Worm (Caenorhabditis elegans): ENCODE measurements around the gene clp-2.

clp-2 gene

ce11 chrIII:4706678-4707077, 2.9 kb upstream of the clp-2 start, which contains the start of gene T04A8.13:
TSS of gene T04A8.13 (plus strand) at chrIII:4706978.
- TF ChIP-seq pes-1 (GFP tag; IDR thresholded peaks at IDR 0.05): no peak

ce11 chrIII:4705207-4705606, 1.4 kb upstream of the clp-2 start, which contains the start of gene pgap-2:
TSS of gene pgap-2 (plus strand) at chrIII:4705507.
- TF ChIP-seq hmg-4 (GFP tag; optimal IDR thresholded peaks at IDR 0.05): no peak
- no peak for TF ChIP-seq tra-4 (tag; optimal IDR thresholded peaks at IDR 0.05)
- TF ChIP-seq hmbx-1 (tag; optimal IDR thresholded peaks at IDR 0.05): no peak

- TF ChIP-seq aly-1 (tag; optimal IDR thresholded peaks at IDR 0.05) (no peak), ceh-36 (tag; optimal IDR thresholded peaks at IDR 0.05) (no peak), hmbx-1 (tag; optimal IDR thresholded peaks at IDR 0.05) (no peak), hnd-1 (tag; optimal IDR thresholded peaks at IDR 0.05) (no peak)
Observed at ce11 chrIII:4699922-4700321, 3.9 kb downstream of the clp-2 start, which contains the start of gene sel-13. TSS of gene sel-13 (minus strand) at chrIII:4700224.

DNA sequence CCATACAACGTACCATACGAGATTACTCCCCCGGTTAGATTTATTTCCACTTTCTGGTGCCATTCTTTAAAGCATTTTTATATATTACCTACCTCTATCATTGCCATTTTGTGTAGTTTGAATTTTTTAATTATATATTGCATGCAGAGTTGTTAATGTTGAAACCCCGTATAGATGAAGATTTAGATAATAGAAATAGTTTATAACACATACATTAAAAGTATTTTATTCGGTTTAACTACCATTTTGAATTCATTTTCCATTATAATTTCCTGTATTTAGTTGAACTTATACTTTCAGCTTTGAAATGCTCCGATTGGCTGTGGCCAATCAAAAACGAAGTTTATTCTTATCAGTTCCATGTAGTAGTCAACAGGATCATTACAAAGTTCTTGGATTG, 6.0 kb downstream of the clp-2 start, which contains the start of gene dnj-18:
dnj-18 (plus strand) TSS at position 301 of the 400 bp plus-strand sequence.
- no peak for TF ChIP-seq hnd-1 (tag; optimal IDR thresholded peaks at IDR 0.05)
- TF ChIP-seq pes-1 (GFP tag; IDR thresholded peaks at IDR 0.05): no peak
- no peak for TF ChIP-seq tra-4 (tag; optimal IDR thresholded peaks at IDR 0.05)
- no peak for TF ChIP-seq ceh-13 (GFP tag; optimal IDR thresholded peaks at IDR 0.05)
- no peak for TF ChIP-seq flt-1 (GFP tag; IDR thresholded peaks at IDR 0.05)
- TF ChIP-seq B0310.2 (tag; optimal IDR thresholded peaks at IDR 0.05): no peak
- no peak for TF ChIP-seq ceh-36 (tag; optimal IDR thresholded peaks at IDR 0.05)
- TF ChIP-seq sea-1 (GFP tag; conservative IDR thresholded peaks at IDR 0.05): no peak
- no peak for TF ChIP-seq ama-1 (optimal IDR thresholded peaks at IDR 0.05)
- no peak for TF ChIP-seq ets-7 (tag; optimal IDR thresholded peaks at IDR 0.05)
- no peak for TF ChIP-seq F13C5.2 (tag; optimal IDR thresholded peaks at IDR 0.05)
- TF ChIP-seq scrt-1 (GFP tag; IDR thresholded peaks at IDR 0.05): no peak
- TF ChIP-seq hmbx-1 (tag; optimal IDR thresholded peaks at IDR 0.05): no peak
- TF ChIP-seq tbx-37 (GFP tag; conservative IDR thresholded peaks at IDR 0.05): no peak
- TF ChIP-seq hmg-4 (GFP tag; optimal IDR thresholded peaks at IDR 0.05): no peak
- no peak for TF ChIP-seq tbx-11 (GFP tag; IDR thresholded peaks at IDR 0.05)
- no peak for TF ChIP-seq aly-1 (tag; optimal IDR thresholded peaks at IDR 0.05)

ce11 chrIII:4696903-4697302, 6.9 kb downstream of the clp-2 start:
- no peak for TF ChIP-seq tbx-37 (GFP tag; conservative IDR thresholded peaks at IDR 0.05)
- TF ChIP-seq B0310.2 (tag; optimal IDR thresholded peaks at IDR 0.05): no peak
- TF ChIP-seq ets-7 (tag; optimal IDR thresholded peaks at IDR 0.05): no peak
- TF ChIP-seq ama-1 (optimal IDR thresholded peaks at IDR 0.05): no peak

DNA sequence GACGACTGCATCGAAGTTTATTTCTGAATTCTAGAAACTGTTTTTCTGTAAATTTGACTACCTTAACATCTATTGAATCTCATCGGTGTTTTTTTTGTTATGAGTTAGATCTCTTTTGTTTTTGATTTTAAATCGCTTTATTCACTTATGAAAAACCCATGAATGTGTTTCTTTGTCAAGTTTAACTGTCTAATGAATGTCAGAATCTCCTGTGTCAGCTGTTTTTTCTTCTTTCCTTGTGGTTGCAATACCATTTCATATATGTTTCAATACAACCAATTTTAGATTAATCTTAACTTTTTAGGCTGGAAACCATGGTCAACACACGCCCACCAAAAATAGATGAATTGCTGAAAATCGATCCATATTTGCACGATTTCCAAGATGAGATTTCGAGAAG, 8.8 kb downstream of the clp-2 start, which contains the start of gene T04A8.7:
T04A8.7 (plus strand) TSS at position 301 of the 400 bp plus-strand sequence.
- no peak for TF ChIP-seq sea-1 (GFP tag; conservative IDR thresholded peaks at IDR 0.05)
- TF ChIP-seq tra-4 (tag; optimal IDR thresholded peaks at IDR 0.05): no peak
- TF ChIP-seq pes-1 (GFP tag; IDR thresholded peaks at IDR 0.05): no peak
- no peak for TF ChIP-seq hmg-4 (GFP tag; optimal IDR thresholded peaks at IDR 0.05)

DNA sequence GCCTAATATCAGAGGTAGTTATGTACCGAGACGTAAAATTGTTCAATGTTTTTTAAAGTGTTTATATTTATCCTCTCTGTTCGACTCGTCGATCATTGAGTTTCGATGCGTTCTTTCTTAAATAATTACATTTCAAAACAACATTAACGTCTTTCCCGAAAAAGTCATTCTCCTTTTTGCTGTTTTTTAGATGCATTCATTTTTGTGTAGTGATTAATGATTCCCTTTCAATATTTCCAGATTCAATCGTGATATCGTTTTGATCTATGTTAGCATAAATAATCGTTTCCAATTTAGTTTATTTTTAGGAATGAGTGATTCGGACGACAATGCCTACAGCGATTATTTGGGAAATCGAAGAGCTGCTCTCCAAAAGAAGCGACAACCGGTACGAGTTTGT, 10.1 kb downstream of the clp-2 start, which contains the start of gene T04A8.8:
T04A8.8 (plus strand) TSS at position 301 of the 400 bp plus-strand sequence.
- TF ChIP-seq ets-7 (tag; optimal IDR thresholded peaks at IDR 0.05) (no peak), hmg-4 (GFP tag; optimal IDR thresholded peaks at IDR 0.05) (no peak), ceh-13 (GFP tag; optimal IDR thresholded peaks at IDR 0.05) (no peak), flt-1 (GFP tag; IDR thresholded peaks at IDR 0.05) (no peak), tbx-11 (GFP tag; IDR thresholded peaks at IDR 0.05) (no peak), hmbx-1 (tag; optimal IDR thresholded peaks at IDR 0.05) (no peak), tra-4 (tag; optimal IDR thresholded peaks at IDR 0.05) (no peak), sea-1 (GFP tag; conservative IDR thresholded peaks at IDR 0.05) (no peak), ama-1 (optimal IDR thresholded peaks at IDR 0.05) (no peak), B0310.2 (tag; optimal IDR thresholded peaks at IDR 0.05) (no peak), pes-1 (GFP tag; IDR thresholded peaks at IDR 0.05) (no peak), aly-1 (tag; optimal IDR thresholded peaks at IDR 0.05) (no peak), F13C5.2 (tag; optimal IDR thresholded peaks at IDR 0.05) (no peak), hnd-1 (tag; optimal IDR thresholded peaks at IDR 0.05) (no peak), tbx-37 (GFP tag; conservative IDR thresholded peaks at IDR 0.05) (no peak)

ce11 chrIII:4693281-4693680, 10.5 kb downstream of the clp-2 start, which contains the start of gene nifk-1:
TSS of gene nifk-1 (minus strand) at chrIII:4693307.
- no peak for TF ChIP-seq ama-1 (optimal IDR thresholded peaks at IDR 0.05)
- peak; percentile 38; the same call in 1 of the 2 replicates for TF ChIP-seq tbx-37 (GFP tag; conservative IDR thresholded peaks at IDR 0.05)
- TF ChIP-seq scrt-1 (GFP tag; IDR thresholded peaks at IDR 0.05): peak; percentile 34; the same call in 1 of the 2 replicates
- TF ChIP-seq sea-1 (GFP tag; conservative IDR thresholded peaks at IDR 0.05): 0 out of 2 replicates have a peak, but pooled peaks have one; percentile 5
- no peak for TF ChIP-seq hnd-1 (tag; optimal IDR thresholded peaks at IDR 0.05)
- peak; percentile 60 for TF ChIP-seq F13C5.2 (tag; optimal IDR thresholded peaks at IDR 0.05)

- peak; percentile 69 for TF ChIP-seq B0310.2 (tag; optimal IDR thresholded peaks at IDR 0.05)
- peak; percentile 76 for TF ChIP-seq flt-1 (GFP tag; IDR thresholded peaks at IDR 0.05)
- TF ChIP-seq aly-1 (tag; optimal IDR thresholded peaks at IDR 0.05): peak; percentile 13
- TF ChIP-seq F13C5.2 (tag; optimal IDR thresholded peaks at IDR 0.05): peak; percentile 41
- peak; percentile 76 for TF ChIP-seq tra-4 (tag; optimal IDR thresholded peaks at IDR 0.05)
- TF ChIP-seq ceh-36 (tag; optimal IDR thresholded peaks at IDR 0.05): peak; percentile 84
- peak; percentile 83 for TF ChIP-seq tbx-11 (GFP tag; IDR thresholded peaks at IDR 0.05)
- no peak; the same call in 1 of the 2 replicates for TF ChIP-seq sea-1 (GFP tag; conservative IDR thresholded peaks at IDR 0.05)
- no peak for TF ChIP-seq ama-1 (optimal IDR thresholded peaks at IDR 0.05)
- peak; percentile 80 for TF ChIP-seq ceh-13 (GFP tag; optimal IDR thresholded peaks at IDR 0.05)
- TF ChIP-seq tbx-37 (GFP tag; conservative IDR thresholded peaks at IDR 0.05): peak; percentile 76
- peak; percentile 88 for TF ChIP-seq scrt-1 (GFP tag; IDR thresholded peaks at IDR 0.05)
- peak; percentile 32 for TF ChIP-seq ets-7 (tag; optimal IDR thresholded peaks at IDR 0.05)
- peak; percentile 91 for TF ChIP-seq hmg-4 (GFP tag; optimal IDR thresholded peaks at IDR 0.05)
- TF ChIP-seq hnd-1 (tag; optimal IDR thresholded peaks at IDR 0.05): peak; percentile 64
- peak; percentile 44 for TF ChIP-seq hmbx-1 (tag; optimal IDR thresholded peaks at IDR 0.05)
- no peak for TF ChIP-seq pes-1 (GFP tag; IDR thresholded peaks at IDR 0.05)
Observed at ce11 chrIII:4689595-4689994, 14.2 kb downstream of the clp-2 start.
